Worm (Caenorhabditis elegans): ENCODE measurements around the gene F14F7.4.
A peak's percentile ranks its signal among the peaks of the same experiment; 100 is the strongest.

The F14F7.4 gene

ce11 chrIII:13058140-13058539 lies 28.6 kb upstream of the F14F7.4 start:
- TF ChIP-seq sea-1 (GFP tag; conservative IDR thresholded peaks at IDR 0.05): no peak
- no peak for TF ChIP-seq hmbx-1 (tag; optimal IDR thresholded peaks at IDR 0.05)
- no peak for TF ChIP-seq F13C5.2 (tag; optimal IDR thresholded peaks at IDR 0.05)
- TF ChIP-seq aly-1 (tag; optimal IDR thresholded peaks at IDR 0.05): no peak
- TF ChIP-seq scrt-1 (GFP tag; IDR thresholded peaks at IDR 0.05): no peak
- no peak for TF ChIP-seq ets-7 (tag; optimal IDR thresholded peaks at IDR 0.05)
- TF ChIP-seq hmg-4 (GFP tag; optimal IDR thresholded peaks at IDR 0.05): no peak
- no peak for TF ChIP-seq tbx-37 (GFP tag; conservative IDR thresholded peaks at IDR 0.05)
- no peak for TF ChIP-seq ama-1 (optimal IDR thresholded peaks at IDR 0.05)

ce11 chrIII:13056735-13057134 lies 27.2 kb upstream of the F14F7.4 start:
- TF ChIP-seq scrt-1 (GFP tag; IDR thresholded peaks at IDR 0.05) (no peak), B0310.2 (tag; optimal IDR thresholded peaks at IDR 0.05) (no peak), aly-1 (tag; optimal IDR thresholded peaks at IDR 0.05) (no peak), flt-1 (GFP tag; IDR thresholded peaks at IDR 0.05) (no peak), F13C5.2 (tag; optimal IDR thresholded peaks at IDR 0.05) (no peak), tbx-11 (GFP tag; IDR thresholded peaks at IDR 0.05) (no peak), tra-4 (tag; optimal IDR thresholded peaks at IDR 0.05) (no peak), ceh-13 (GFP tag; optimal IDR thresholded peaks at IDR 0.05) (no peak), ets-7 (tag; optimal IDR thresholded peaks at IDR 0.05) (no peak), ceh-36 (tag; optimal IDR thresholded peaks at IDR 0.05) (no peak), hmbx-1 (tag; optimal IDR thresholded peaks at IDR 0.05) (no peak), hmg-4 (GFP tag; optimal IDR thresholded peaks at IDR 0.05) (no peak)

ce11 chrIII:13056230-13056629 lies 26.7 kb upstream of the F14F7.4 start:
- TF ChIP-seq B0310.2 (tag; optimal IDR thresholded peaks at IDR 0.05): no peak
- peak; percentile 90 for TF ChIP-seq ceh-36 (tag; optimal IDR thresholded peaks at IDR 0.05)
- no peak for TF ChIP-seq ama-1 (optimal IDR thresholded peaks at IDR 0.05)

- TF ChIP-seq hmbx-1 (tag; optimal IDR thresholded peaks at IDR 0.05): no peak
- no peak for TF ChIP-seq ceh-36 (tag; optimal IDR thresholded peaks at IDR 0.05)
- TF ChIP-seq ets-7 (tag; optimal IDR thresholded peaks at IDR 0.05): no peak
- no peak for TF ChIP-seq tbx-11 (GFP tag; IDR thresholded peaks at IDR 0.05)
- TF ChIP-seq scrt-1 (GFP tag; IDR thresholded peaks at IDR 0.05): no peak
- no peak for TF ChIP-seq tbx-37 (GFP tag; conservative IDR thresholded peaks at IDR 0.05)
- no peak for TF ChIP-seq hnd-1 (tag; optimal IDR thresholded peaks at IDR 0.05)
- TF ChIP-seq hmg-4 (GFP tag; optimal IDR thresholded peaks at IDR 0.05): no peak
- TF ChIP-seq flt-1 (GFP tag; IDR thresholded peaks at IDR 0.05): no peak
- TF ChIP-seq ceh-13 (GFP tag; optimal IDR thresholded peaks at IDR 0.05): no peak
These were observed 25.8 kb upstream of the F14F7.4 start, which contains the start of gene F54F12.1 for ce11 chrIII:13055342-13055741. Gene F54F12.1, minus strand, starts transcription at chrIII:13055442.

- TF ChIP-seq tbx-37 (GFP tag; conservative IDR thresholded peaks at IDR 0.05) (no peak), hmbx-1 (tag; optimal IDR thresholded peaks at IDR 0.05) (no peak), aly-1 (tag; optimal IDR thresholded peaks at IDR 0.05) (no peak), ceh-36 (tag; optimal IDR thresholded peaks at IDR 0.05) (no peak), pes-1 (GFP tag; IDR thresholded peaks at IDR 0.05) (no peak), hmg-4 (GFP tag; optimal IDR thresholded peaks at IDR 0.05) (no peak), B0310.2 (tag; optimal IDR thresholded peaks at IDR 0.05) (no peak), hnd-1 (tag; optimal IDR thresholded peaks at IDR 0.05) (no peak), F13C5.2 (tag; optimal IDR thresholded peaks at IDR 0.05) (no peak), scrt-1 (GFP tag; IDR thresholded peaks at IDR 0.05) (no peak), ets-7 (tag; optimal IDR thresholded peaks at IDR 0.05) (no peak), ceh-13 (GFP tag; optimal IDR thresholded peaks at IDR 0.05) (no peak), tbx-11 (GFP tag; IDR thresholded peaks at IDR 0.05) (no peak), ama-1 (optimal IDR thresholded peaks at IDR 0.05) (no peak), sea-1 (GFP tag; conservative IDR thresholded peaks at IDR 0.05) (no peak)
These were observed 20.4 kb upstream of the F14F7.4 start for ce11 chrIII:13049956-13050355.

ce11 chrIII:13039739-13040138 lies 10.2 kb upstream of the F14F7.4 start, which contains the start of gene F54F12.2:
Gene F54F12.2, plus strand, starts transcription at chrIII:13040039.
- TF ChIP-seq B0310.2 (tag; optimal IDR thresholded peaks at IDR 0.05) (no peak), ama-1 (optimal IDR thresholded peaks at IDR 0.05) (no peak), aly-1 (tag; optimal IDR thresholded peaks at IDR 0.05) (no peak), scrt-1 (GFP tag; IDR thresholded peaks at IDR 0.05) (no peak), ceh-36 (tag; optimal IDR thresholded peaks at IDR 0.05) (no peak), sea-1 (GFP tag; conservative IDR thresholded peaks at IDR 0.05) (no peak), flt-1 (GFP tag; IDR thresholded peaks at IDR 0.05) (no peak), F13C5.2 (tag; optimal IDR thresholded peaks at IDR 0.05) (no peak), ceh-13 (GFP tag; optimal IDR thresholded peaks at IDR 0.05) (no peak), hmg-4 (GFP tag; optimal IDR thresholded peaks at IDR 0.05) (no peak)

ce11 chrIII:13032429-13033018 lies 3.0 kb upstream of the F14F7.4 start:
- TF ChIP-seq hnd-1 (tag; optimal IDR thresholded peaks at IDR 0.05) (no peak), tbx-37 (GFP tag; conservative IDR thresholded peaks at IDR 0.05) (no peak), aly-1 (tag; optimal IDR thresholded peaks at IDR 0.05) (no peak), ama-1 (optimal IDR thresholded peaks at IDR 0.05) (no peak), ceh-36 (tag; optimal IDR thresholded peaks at IDR 0.05) (no peak), F13C5.2 (tag; optimal IDR thresholded peaks at IDR 0.05) (no peak), pes-1 (GFP tag; IDR thresholded peaks at IDR 0.05) (peak; percentile 49), hmg-4 (GFP tag; optimal IDR thresholded peaks at IDR 0.05) (no peak), scrt-1 (GFP tag; IDR thresholded peaks at IDR 0.05) (peak; percentile 47; the same call in 1 of the 2 replicates), B0310.2 (tag; optimal IDR thresholded peaks at IDR 0.05) (peak; percentile 17), flt-1 (GFP tag; IDR thresholded peaks at IDR 0.05) (peak; percentile 7; the same call in 1 of the 2 replicates), ets-7 (tag; optimal IDR thresholded peaks at IDR 0.05) (no peak), hmbx-1 (tag; optimal IDR thresholded peaks at IDR 0.05) (no peak), tbx-11 (GFP tag; IDR thresholded peaks at IDR 0.05) (no peak), ceh-13 (GFP tag; optimal IDR thresholded peaks at IDR 0.05) (no peak), sea-1 (GFP tag; conservative IDR thresholded peaks at IDR 0.05) (no peak), tra-4 (tag; optimal IDR thresholded peaks at IDR 0.05) (no peak)

Measured in whole organism, early embryonic.